Worm (Caenorhabditis elegans): Measurements from ENCODE around the gene Y37E11AL.3.

DNA sequence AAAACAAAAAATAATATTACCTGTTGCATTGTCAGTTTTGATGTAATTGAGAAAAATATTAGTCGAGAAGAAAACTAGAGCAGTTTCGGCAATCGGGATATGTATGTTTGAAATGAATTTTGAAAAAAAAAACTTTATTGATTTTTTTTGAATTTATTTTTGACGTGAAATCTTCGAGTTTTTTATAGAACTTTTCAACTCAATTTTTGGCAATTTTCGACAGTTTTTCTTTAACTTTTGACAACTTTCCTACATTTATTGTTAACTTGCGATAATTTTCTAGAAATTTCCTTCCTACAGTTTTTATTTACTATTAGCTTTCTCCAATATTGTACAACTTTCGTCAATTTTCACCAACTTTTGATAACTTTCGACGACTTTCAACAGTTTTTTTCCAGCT is 7.2 kb downstream of the Y37E11AL.3 start, which contains the start of gene Y37E11AL.12:
- TF ChIP-seq nhr-11 (tag; optimal IDR thresholded peaks at IDR 0.05) (no peak), nfya-1 (tag; optimal IDR thresholded peaks at IDR 0.05; ENCODE audit: insufficient read depth) (no peak), nhr-76 (tag; optimal IDR thresholded peaks at IDR 0.05) (no peak), nhr-28 (tag; optimal IDR thresholded peaks at IDR 0.05) (no peak), elt-2 (tag; optimal IDR thresholded peaks at IDR 0.05) (no peak), ceh-82 (tag; optimal IDR thresholded peaks at IDR 0.05) (no peak), lin-15B (tag; optimal IDR thresholded peaks at IDR 0.05) (no peak), nhr-25 (tag; optimal IDR thresholded peaks at IDR 0.05) (no peak), lin-39 (tag; optimal IDR thresholded peaks at IDR 0.05) (no peak), ceh-28 (tag; optimal IDR thresholded peaks at IDR 0.05) (no peak), nhr-12 (tag; optimal IDR thresholded peaks at IDR 0.05) (no peak), ztf-11 (tag; optimal IDR thresholded peaks at IDR 0.05) (no peak), nhr-237 (tag; optimal IDR thresholded peaks at IDR 0.05) (no peak)
